Fruit fly (Drosophila melanogaster) whole organism, embryonic: ENCODE results near the gene Pex14.

ENCODE experiments used
- Adf1 ChIP-seq: fragments of 200-800 bp; sonication (Bioruptor generic); IDR thresholded peaks from 2 replicates; pipeline ENCODE4 v1.3.6; 2022; ENCODE audit warnings: missing biosample characterization, missing genetic modification characterization
- CG10462 ChIP-seq: fragments of 200-800 bp; sonication (Bioruptor generic); optimal IDR thresholded peaks from 2 replicates; lab custom pipeline; 2016; ENCODE audit warnings: missing biosample characterization, missing genetic modification characterization
- CG11696 ChIP-seq: fragments of 200-800 bp; sonication (Bioruptor generic); IDR thresholded peaks from 2 replicates; pipeline ENCODE4 v1.3.6; 2022; ENCODE audit warnings: missing biosample characterization, missing genetic modification characterization
- CG11723 ChIP-seq: fragments of 200-800 bp; sonication (Bioruptor generic); optimal IDR thresholded peaks from 2 replicates; lab custom pipeline; 2017; ENCODE audit warnings: missing biosample characterization, mild to moderate bottlenecking, missing genetic modification characterization
- CG12236 ChIP-seq: fragments of 200-800 bp; sonication (Bioruptor generic); optimal IDR thresholded peaks from 2 replicates; lab custom pipeline; 2016; ENCODE audit warnings: missing biosample characterization, missing genetic modification characterization
- CG14860 ChIP-seq: fragments of 200-800 bp; sonication (Bioruptor generic); IDR thresholded peaks from 3 replicates; pipeline ENCODE4 v1.3.6; 2022; ENCODE audit warnings: missing biosample characterization, missing genetic modification characterization; ENCODE audit not compliant: partially characterized antibody
- CG15514 ChIP-seq: fragments of 200-800 bp; sonication (Bioruptor generic); optimal IDR thresholded peaks from 3 replicates; lab custom pipeline; 2017; ENCODE audit warnings: missing biosample characterization, missing genetic modification characterization, mild to moderate bottlenecking, moderate library complexity, missing genetic modification reagents
- CG16815 ChIP-seq: fragments of 200-800 bp; sonication (Bioruptor generic); optimal IDR thresholded peaks from 3 replicates; lab custom pipeline; 2017; ENCODE audit warnings: missing biosample characterization, mild to moderate bottlenecking, missing genetic modification characterization
- CG17568 ChIP-seq: fragments of 200-800 bp; sonication (Bioruptor generic); optimal IDR thresholded peaks from 2 replicates; lab custom pipeline; 2018; ENCODE audit warnings: missing biosample characterization, mild to moderate bottlenecking, missing genetic modification characterization, moderate library complexity
- CG17829 ChIP-seq: fragments of 200-800 bp; optimal IDR thresholded peaks from 2 replicates; lab custom pipeline; 2019; ENCODE audit warnings: missing biosample characterization, mild to moderate bottlenecking, missing genetic modification characterization, moderate library complexity
- CG18262 ChIP-seq: fragments of 200-800 bp; optimal IDR thresholded peaks from 3 replicates; lab custom pipeline; 2019; ENCODE audit warnings: missing biosample characterization, mild to moderate bottlenecking, missing genetic modification characterization, moderate library complexity
- CG2120 ChIP-seq: fragments of 200-800 bp; sonication (Bioruptor generic); optimal IDR thresholded peaks from 3 replicates; lab custom pipeline; 2016; ENCODE audit warnings: missing biosample characterization, missing genetic modification characterization
- CG2875 ChIP-seq: fragments of 200-800 bp; sonication (Bioruptor generic); optimal IDR thresholded peaks from 2 replicates; lab custom pipeline; 2017; ENCODE audit warnings: missing biosample characterization, mild to moderate bottlenecking, missing genetic modification characterization, missing genetic modification reagents
- CG33213 ChIP-seq: fragments of 200-800 bp; sonication (Bioruptor generic); optimal IDR thresholded peaks from 3 replicates; lab custom pipeline; 2016; ENCODE audit warnings: missing biosample characterization, missing genetic modification characterization
- CG3726 ChIP-seq: fragments of 200-800 bp; sonication (Bioruptor generic); IDR thresholded peaks from 3 replicates; pipeline ENCODE4, ENCODE4 v1.3.6; 2022; ENCODE audit warnings: missing biosample characterization, missing genetic modification characterization
- CG4328 ChIP-seq: fragments of 200-800 bp; sonication (Bioruptor generic); optimal IDR thresholded peaks from 3 replicates; lab custom pipeline; 2017; ENCODE audit warnings: missing biosample characterization, missing genetic modification reagents, missing genetic modification characterization
- CG4404 ChIP-seq: fragments of 200-800 bp; sonication (Bioruptor generic); IDR thresholded peaks from 2 replicates; pipeline ENCODE4 v1.3.6; 2022; ENCODE audit warnings: missing biosample characterization, missing genetic modification characterization
- CG6683 ChIP-seq: fragments of 200-800 bp; sonication (Bioruptor generic); optimal IDR thresholded peaks from 2 replicates; lab custom pipeline; 2017; ENCODE audit warnings: missing biosample characterization, mild to moderate bottlenecking, missing genetic modification characterization, missing genetic modification reagents
- CG7357 ChIP-seq: fragments of 200-800 bp; sonication (Bioruptor generic); IDR thresholded peaks from 3 replicates; pipeline ENCODE4 v1.3.6; 2022; ENCODE audit warnings: missing biosample characterization, missing genetic modification characterization
- CG8388 ChIP-seq: fragments of 200-800 bp; sonication (Bioruptor generic); optimal IDR thresholded peaks from 2 replicates; lab custom pipeline; 2019; ENCODE audit warnings: missing biosample characterization, mild to moderate bottlenecking, missing genetic modification characterization, moderate library complexity
- Fer2 ChIP-seq: fragments of 200-800 bp; sonication (Bioruptor generic); optimal IDR thresholded peaks from 2 replicates; lab custom pipeline; 2018; ENCODE audit warnings: missing biosample characterization, mild to moderate bottlenecking, missing genetic modification characterization, moderate library complexity
- Gsc ChIP-seq: fragments of 200-800 bp; sonication (Bioruptor generic); IDR thresholded peaks from 2 replicates; pipeline ENCODE4 v1.3.6; 2022; ENCODE audit warnings: missing biosample characterization, missing genetic modification characterization
- Hand ChIP-seq: fragments of 200-800 bp; sonication (Bioruptor generic); optimal IDR thresholded peaks from 2 replicates; lab custom pipeline; 2017; ENCODE audit warnings: mild to moderate bottlenecking, missing biosample characterization, missing genetic modification reagents, missing genetic modification characterization
- Hmr ChIP-seq: fragments of 200-800 bp; sonication (Bioruptor generic); optimal IDR thresholded peaks from 3 replicates; lab custom pipeline; 2017; ENCODE audit warnings: mild to moderate bottlenecking, missing biosample characterization, missing genetic modification reagents, missing genetic modification characterization
- Hr51 ChIP-seq, 2 experiments: fragments of 200-800 bp; sonication (Bioruptor generic); optimal IDR thresholded peaks; 2 replicates in 1 of 2; 3 replicates in 1 of 2; lab custom pipeline; 2016 to 2018; ENCODE audit warnings: missing biosample characterization in 2 of 2, missing genetic modification characterization in 2 of 2, mild to moderate bottlenecking in 1 of 2, moderate library complexity in 1 of 2
- Myb ChIP-seq: fragments of 200-800 bp; sonication (Bioruptor generic); optimal IDR thresholded peaks from 2 replicates; lab custom pipeline; 2016; ENCODE audit warnings: missing biosample characterization, missing genetic modification characterization
- Ptx1 ChIP-seq: fragments of 200-800 bp; sonication (Bioruptor generic); IDR thresholded peaks from 2 replicates; pipeline ENCODE4 v1.3.6; 2022; ENCODE audit warnings: missing biosample characterization, missing genetic modification characterization
- Rfx ChIP-seq: fragments of 200-800 bp; sonication (Bioruptor generic); IDR thresholded peaks from 2 replicates; pipeline ENCODE4 v1.3.6; 2022; ENCODE audit warnings: missing biosample characterization, missing genetic modification characterization
- Sin3A ChIP-seq: fragments of >200 bp; optimal IDR thresholded peaks from 2 replicates; lab custom pipeline; 2018
- Usf ChIP-seq: fragments of 200-800 bp; sonication (Bioruptor generic); optimal IDR thresholded peaks from 2 replicates; lab custom pipeline; 2017; ENCODE audit warnings: missing genotype, missing biosample characterization, missing genetic modification characterization
- ac ChIP-seq: fragments of 200-800 bp; sonication (Bioruptor generic); optimal IDR thresholded peaks from 3 replicates; lab custom pipeline; 2017; ENCODE audit warnings: missing biosample characterization, mild to moderate bottlenecking, missing genetic modification characterization
- aop ChIP-seq: fragments of 200-800 bp; sonication (Bioruptor generic); IDR thresholded peaks from 2 replicates; pipeline ENCODE4 v1.3.6; 2022; ENCODE audit warnings: missing biosample characterization, missing genetic modification characterization
- ash1 ChIP-seq: fragments of 200-800 bp; sonication (Bioruptor generic); optimal IDR thresholded peaks from 2 replicates; lab custom pipeline; 2018; ENCODE audit warnings: missing biosample characterization, mild to moderate bottlenecking, missing genetic modification characterization
- bbx ChIP-seq: fragments of 200-800 bp; sonication (Bioruptor generic); IDR thresholded peaks from 2 replicates; pipeline ENCODE4 v1.3.6; 2022; ENCODE audit warnings: missing biosample characterization, missing genetic modification characterization; ENCODE audit not compliant: partially characterized antibody
- gem ChIP-seq: fragments of 200-800 bp; sonication (Bioruptor generic); optimal IDR thresholded peaks from 2 replicates; lab custom pipeline; 2019; ENCODE audit warnings: missing biosample characterization, mild to moderate bottlenecking, missing genetic modification characterization, moderate library complexity
- gfzf ChIP-seq: fragments of 200-800 bp; sonication (Bioruptor generic); optimal IDR thresholded peaks from 2 replicates; lab custom pipeline; 2016; ENCODE audit warnings: missing biosample characterization, mild to moderate bottlenecking, missing genetic modification characterization, moderate library complexity
- gsb-n ChIP-seq: fragments of 200-800 bp; sonication (Bioruptor generic); optimal IDR thresholded peaks from 3 replicates; lab custom pipeline; 2018; ENCODE audit warnings: missing biosample characterization, mild to moderate bottlenecking, missing genetic modification characterization
- hth ChIP-seq: fragments of >200 bp; optimal IDR thresholded peaks from 2 replicates; lab custom pipeline; 2017; ENCODE audit warnings: inconsistent platforms
- prd ChIP-seq, 3 experiments: fragments of >200 bp in 2 of 3; fragments of 200-800 bp in 1 of 3; sonication (Bioruptor generic) in 1 of 3; optimal IDR thresholded peaks in 2 of 3; IDR thresholded peaks in 1 of 3; 2 replicates in 2 of 3; 3 replicates in 1 of 3; pipeline versions ENCODE4 v1.3.6 to Lab custom; 2017 to 2022; ENCODE audit warnings: missing biosample characterization in 1 of 3, missing genetic modification characterization in 1 of 3
- repo ChIP-seq: fragments of 200-800 bp; sonication (Bioruptor generic); optimal IDR thresholded peaks from 2 replicates; lab custom pipeline; 2016; ENCODE audit warnings: missing biosample characterization, missing genetic modification characterization
- seq ChIP-seq: fragments of 200-800 bp; sonication (Bioruptor generic); IDR thresholded peaks from 2 replicates; pipeline ENCODE4 v1.3.6; 2022; ENCODE audit warnings: missing biosample characterization, missing genetic modification characterization
- tio ChIP-seq: fragments of 200-800 bp; sonication (Bioruptor generic); optimal IDR thresholded peaks from 2 replicates; lab custom pipeline; 2017; ENCODE audit warnings: missing biosample characterization, missing genetic modification characterization, inconsistent platforms
- tna ChIP-seq: fragments of 200-800 bp; sonication (Bioruptor generic); IDR thresholded peaks from 2 replicates; pipeline ENCODE4 v1.3.6; 2022; ENCODE audit warnings: missing biosample characterization, missing genetic modification characterization; ENCODE audit not compliant: partially characterized antibody

Pex14 gene

DNA sequence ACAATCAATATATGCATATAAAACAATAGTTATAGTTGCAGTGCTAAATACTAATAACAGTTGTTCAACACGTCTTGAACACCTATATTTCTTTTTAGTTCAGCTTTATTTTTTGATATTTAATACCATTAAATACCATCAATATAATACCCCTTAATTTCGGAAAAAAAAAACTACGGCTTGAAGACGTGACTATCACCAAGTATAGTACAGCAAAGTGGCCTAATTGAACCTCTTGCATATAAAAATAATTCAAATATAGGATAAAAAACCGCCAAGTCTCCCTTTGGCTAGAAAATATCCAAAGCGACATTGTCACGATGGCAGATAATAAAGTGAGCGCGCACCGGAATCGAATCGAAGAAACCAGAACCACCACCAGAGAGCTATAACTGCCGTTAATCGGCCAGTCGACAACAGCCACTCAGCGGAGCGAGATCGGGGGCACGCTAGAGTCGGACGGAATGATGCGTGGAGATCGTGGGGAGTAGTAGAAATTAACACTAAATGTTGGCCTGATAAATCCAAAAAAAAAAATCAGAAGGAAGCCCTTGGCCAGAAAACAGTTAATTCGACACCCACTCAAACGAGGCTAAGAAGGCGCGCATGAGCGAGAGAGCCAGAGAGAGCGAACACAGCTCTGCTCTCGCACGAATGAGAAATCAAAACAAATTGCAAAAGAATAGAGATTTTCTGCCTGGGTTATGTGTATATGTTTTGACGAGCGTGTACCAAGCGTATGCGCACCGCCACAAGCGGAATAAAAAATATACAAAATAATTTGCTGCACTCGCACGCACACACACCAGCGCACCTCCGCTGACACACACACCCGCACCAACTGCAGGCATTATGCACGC, 6.4 kb downstream of the Pex14 start (continued):
- TF ChIP-seq tna (GFP tag; lab: Robert Waterston, UW) (no peak), repo (no peak), gsb-n (no peak), Hmr (GFP tag; lab: Kevin White, UChicago) (peak; percentile 58), Myb (peak; percentile 49), CG17568 (no peak), tio (GFP tag; lab: Kevin White, UChicago) (no peak), CG2120 (peak; percentile 51), Sin3A (no peak), ac (GFP tag; lab: Kevin White, UChicago) (no peak), CG11696 (0 out of 2 replicates have a peak, but pooled peaks have one; percentile 16), bbx (peak; percentile 64), CG6683 (GFP tag; lab: Kevin White, UChicago) (no peak), CG15514 (peak; percentile 75), CG3726 (GFP tag; lab: Robert Waterston, UW) (no peak), hth (lab: Kevin White, UChicago) (no peak), gfzf (GFP tag; lab: Kevin White, UChicago) (no peak), CG10462 (GFP tag; lab: Kevin White, UChicago) (no peak), Adf1 (peak; percentile 16; the same call in 1 of the 2 replicates), CG16815 (GFP tag; lab: Kevin White, UChicago) (no peak), Rfx (GFP tag; lab: Robert Waterston, UW) (peak; percentile 33; the same call in 1 of the 2 replicates), seq (peak; percentile 41; the same call in 1 of the 2 replicates), CG8388 (GFP tag; lab: Kevin White, UChicago) (no peak), CG4404 (GFP tag; lab: Robert Waterston, UW) (no peak), Gsc (GFP tag; lab: Robert Waterston, UW) (no peak), CG7357 (GFP tag; lab: Robert Waterston, UW) (no peak), CG14860 (GFP tag; lab: Robert Waterston, UW) (no peak), gem (tag; lab: Kevin White, UChicago) (peak; percentile 58), aop (GFP tag; lab: Robert Waterston, UW) (no peak), Usf (GFP tag; lab: Kevin White, UChicago) (no peak), CG18262 (peak; percentile 67), prd (optimal IDR thresholded peaks at IDR 0.05; lab: Kevin White, UChicago) (no peak), prd (GFP tag; IDR thresholded peaks at IDR 0.05; lab: Robert Waterston, UW) (peak; percentile 47; the same call in 2 of the 3 replicates), CG4328 (no peak), Ptx1 (GFP tag; lab: Robert Waterston, UW) (no peak), CG2875 (GFP tag; lab: Kevin White, UChicago) (no peak), ash1 (no peak), Hand (GFP tag; lab: Kevin White, UChicago) (peak; percentile 8), CG11723 (no peak), CG33213 (GFP tag; lab: Kevin White, UChicago) (no peak), CG17829 (tag; lab: Kevin White, UChicago) (peak; percentile 27), Fer2 (tag; lab: Kevin White, UChicago) (peak; percentile 32), CG12236 (GFP tag; lab: Kevin White, UChicago) (no peak), Hr51 (GFP tag; optimal IDR thresholded peaks at IDR 0.05; lab: Kevin White, UChicago) (peak; percentile 50 to 58)
